Fruit fly (Drosophila melanogaster): ENCODE measurements around the gene CG32448.
A peak's percentile ranks its signal among the peaks of the same experiment; 100 is the strongest.

The CG32448 gene

DNA sequence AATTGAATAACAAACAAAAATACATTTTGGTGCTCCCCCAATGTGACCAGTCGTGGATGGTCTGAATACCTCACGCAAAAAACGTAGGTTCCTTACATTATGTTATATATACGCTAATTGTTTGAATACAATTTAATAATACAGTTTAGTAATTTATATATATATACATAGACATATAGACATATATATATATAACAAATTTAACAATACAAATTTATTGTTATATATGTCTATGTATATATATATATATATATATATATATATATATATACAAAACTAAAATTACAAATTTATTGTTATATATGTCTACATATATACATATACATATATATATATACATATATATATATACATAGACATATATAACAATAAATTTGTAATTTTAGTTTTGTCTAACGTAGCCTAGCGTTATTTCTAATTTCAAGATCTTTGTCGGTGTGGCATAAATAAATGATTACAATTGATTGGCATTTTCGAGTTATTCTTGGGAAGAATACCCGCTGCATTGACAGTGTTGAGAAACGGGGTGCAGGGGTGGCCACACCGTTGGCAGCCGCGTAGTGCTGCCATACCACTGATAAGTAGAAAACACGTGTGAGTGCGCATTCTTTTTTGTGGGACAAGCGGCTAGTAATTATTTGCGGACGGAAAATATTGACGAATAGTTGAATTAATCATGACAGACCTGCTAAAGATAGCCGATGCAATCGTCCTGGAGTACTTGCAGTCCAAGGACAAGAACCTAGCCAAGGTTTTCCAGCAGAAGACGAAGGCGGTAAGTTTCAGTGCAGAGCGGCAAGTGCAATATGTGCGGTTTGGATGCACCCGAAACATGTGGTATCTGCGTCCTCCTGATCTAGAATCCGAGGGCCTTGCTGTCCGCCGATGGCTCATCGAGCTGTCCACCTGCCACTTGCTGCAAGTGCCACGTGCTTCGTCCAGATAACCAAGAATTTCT is 4.2 kb upstream of the CG32448 start, which contains the start of the genes CG7148 and Nopp140:
CG7148 (minus strand) TSS at position 51 of the 958 bp plus-strand sequence.
Nopp140 (plus strand) TSS at position 572 of the 958 bp plus-strand sequence.
- TF ChIP-seq ovo (GFP tag; optimal IDR thresholded peaks at IDR 0.05) (peak; percentile 72), Mnt (GFP tag; optimal IDR thresholded peaks at IDR 0.05) (peak; percentile 99), tj (GFP tag; optimal IDR thresholded peaks at IDR 0.05) (peak; percentile 37), CG1620 (GFP tag; optimal IDR thresholded peaks at IDR 0.05) (peak; percentile 82), Crg-1 (GFP tag; optimal IDR thresholded peaks at IDR 0.05) (peak; percentile 75), CG33017 (tag; optimal IDR thresholded peaks at IDR 0.05) (peak; percentile 71), CG11617 (GFP tag; optimal IDR thresholded peaks at IDR 0.05) (peak; percentile 77), cic (GFP tag; optimal IDR thresholded peaks at IDR 0.05) (no peak), CG14711 (tag; optimal IDR thresholded peaks at IDR 0.05) (peak; percentile 55), CG12768 (GFP tag; optimal IDR thresholded peaks at IDR 0.05) (peak; percentile 72), CG7045 (GFP tag; optimal IDR thresholded peaks at IDR 0.05) (peak; percentile 60), CG7101 (tag; optimal IDR thresholded peaks at IDR 0.05) (peak; percentile 77), toe (GFP tag; optimal IDR thresholded peaks at IDR 0.05) (peak; percentile 69), CG5204 (GFP tag; optimal IDR thresholded peaks at IDR 0.05) (peak; percentile 38), Clk (GFP tag; optimal IDR thresholded peaks at IDR 0.05) (peak; percentile 54), kay (GFP tag; ENCODE audit: borderline replicate concordance) (no peak), cnc (optimal IDR thresholded peaks at IDR 0.05) (no peak), Hr96 (GFP tag; optimal IDR thresholded peaks at IDR 0.05) (peak; percentile 75), pad (GFP tag; optimal IDR thresholded peaks at IDR 0.05) (peak; percentile 68), bab1 (GFP tag; optimal IDR thresholded peaks at IDR 0.05) (peak; percentile 67)

DNA sequence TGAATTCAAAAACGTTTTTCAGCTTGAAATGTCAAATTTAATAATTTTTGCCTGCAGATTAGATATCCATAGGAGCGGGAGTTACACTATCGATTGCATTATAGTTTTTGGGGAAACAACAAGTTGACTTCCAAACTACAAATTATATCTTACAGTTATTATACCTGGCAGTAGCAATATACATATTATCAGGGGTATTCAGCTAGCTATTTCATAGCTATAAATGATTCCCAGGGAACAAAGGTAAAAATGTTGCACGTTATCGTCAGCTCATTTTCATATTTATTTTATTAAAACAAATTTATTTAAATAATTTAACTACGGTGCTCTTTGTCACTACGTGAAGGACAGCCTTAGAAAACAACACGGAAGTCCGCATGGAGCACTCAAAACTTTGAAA is 1.8 kb upstream of the CG32448 start:
- TF ChIP-seq CG5204 (GFP tag; optimal IDR thresholded peaks at IDR 0.05) (no peak), Hr96 (GFP tag; optimal IDR thresholded peaks at IDR 0.05) (no peak), CG7045 (GFP tag; optimal IDR thresholded peaks at IDR 0.05) (no peak), CG1620 (GFP tag; optimal IDR thresholded peaks at IDR 0.05) (no peak), Crg-1 (GFP tag; optimal IDR thresholded peaks at IDR 0.05) (no peak), Clk (GFP tag; optimal IDR thresholded peaks at IDR 0.05) (no peak), ovo (GFP tag; optimal IDR thresholded peaks at IDR 0.05) (no peak), kay (GFP tag; ENCODE audit: borderline replicate concordance) (no peak), cic (GFP tag; optimal IDR thresholded peaks at IDR 0.05) (no peak), CG11617 (GFP tag; optimal IDR thresholded peaks at IDR 0.05) (no peak), bab1 (GFP tag; optimal IDR thresholded peaks at IDR 0.05) (no peak), pad (GFP tag; optimal IDR thresholded peaks at IDR 0.05) (no peak), Mnt (GFP tag; optimal IDR thresholded peaks at IDR 0.05) (no peak), CG14711 (tag; optimal IDR thresholded peaks at IDR 0.05) (no peak), toe (GFP tag; optimal IDR thresholded peaks at IDR 0.05) (no peak), CG12768 (GFP tag; optimal IDR thresholded peaks at IDR 0.05) (no peak), CG7101 (tag; optimal IDR thresholded peaks at IDR 0.05) (no peak), tj (GFP tag; optimal IDR thresholded peaks at IDR 0.05) (no peak), CG33017 (tag; optimal IDR thresholded peaks at IDR 0.05) (no peak), cnc (optimal IDR thresholded peaks at IDR 0.05) (no peak)

DNA sequence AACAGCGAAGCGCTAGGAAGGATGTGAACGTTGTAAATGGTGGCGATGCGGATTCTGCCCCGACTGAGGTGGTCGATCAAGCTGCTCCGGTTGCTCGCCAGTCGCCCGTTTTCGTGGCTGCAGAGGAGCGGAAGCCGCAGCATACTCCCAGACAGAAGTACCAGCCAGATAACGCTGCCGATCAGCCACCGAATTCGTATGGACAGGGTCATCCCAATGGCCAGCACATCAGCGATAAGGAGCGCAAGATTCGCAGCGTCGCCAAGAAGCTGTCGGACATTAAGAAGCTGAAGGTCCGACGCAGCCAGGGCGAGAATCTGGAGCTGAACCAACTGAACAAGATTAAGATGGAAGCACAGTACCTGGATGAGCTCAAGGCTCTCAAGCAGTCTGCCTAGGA is 1.1 kb downstream of the CG32448 start:
- TF ChIP-seq tj (GFP tag; optimal IDR thresholded peaks at IDR 0.05), result no peak
- TF ChIP-seq bab1 (GFP tag; optimal IDR thresholded peaks at IDR 0.05), result no peak
- TF ChIP-seq CG1620 (GFP tag; optimal IDR thresholded peaks at IDR 0.05), result no peak
- TF ChIP-seq CG14711 (tag; optimal IDR thresholded peaks at IDR 0.05), result no peak
- TF ChIP-seq CG11617 (GFP tag; optimal IDR thresholded peaks at IDR 0.05), result no peak
- TF ChIP-seq Crg-1 (GFP tag; optimal IDR thresholded peaks at IDR 0.05), result no peak
- no peak for TF ChIP-seq cnc (optimal IDR thresholded peaks at IDR 0.05)
- no peak for TF ChIP-seq CG12768 (GFP tag; optimal IDR thresholded peaks at IDR 0.05)
- TF ChIP-seq Hr96 (GFP tag; optimal IDR thresholded peaks at IDR 0.05), result no peak
- no peak for TF ChIP-seq kay (GFP tag; ENCODE audit: borderline replicate concordance)

DNA sequence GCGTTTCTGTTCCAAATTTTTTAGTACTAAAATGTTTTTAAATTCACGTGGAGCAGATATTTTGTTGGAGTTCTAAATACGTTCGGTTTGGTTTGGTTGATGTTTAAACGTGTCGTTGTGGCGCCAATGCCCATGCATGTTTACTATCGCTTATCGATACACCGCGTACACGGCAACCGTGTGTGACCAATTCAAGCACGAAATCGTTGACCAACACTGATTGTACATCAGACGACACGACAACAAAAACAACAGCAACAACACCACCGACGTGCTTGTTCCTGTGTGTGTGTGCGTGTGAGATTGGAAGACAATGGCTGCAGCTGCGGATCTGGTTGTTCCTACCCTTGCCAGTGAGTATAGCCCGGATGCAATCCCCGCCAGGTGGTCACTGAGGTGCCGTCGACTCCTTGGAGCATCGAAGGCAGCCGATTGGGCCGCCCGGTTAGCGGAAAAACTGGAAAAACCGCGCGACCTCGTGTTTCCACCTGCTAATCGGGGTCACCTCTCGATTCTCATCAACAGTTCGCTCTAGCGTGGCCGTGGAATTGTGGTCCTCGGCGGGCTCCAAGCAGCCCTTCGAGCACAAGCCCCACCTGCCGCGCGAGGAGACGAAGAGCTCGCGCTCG is 3.4 kb downstream of the CG32448 start, which contains the start of gene eIF2A:
eIF2A (plus strand) TSS at position 16 of the 629 bp plus-strand sequence.
- TF ChIP-seq bab1 (GFP tag; optimal IDR thresholded peaks at IDR 0.05) (peak; percentile 77), kay (GFP tag; ENCODE audit: borderline replicate concordance) (no peak), Hr96 (GFP tag; optimal IDR thresholded peaks at IDR 0.05) (peak; percentile 64), cnc (optimal IDR thresholded peaks at IDR 0.05) (no peak), CG11617 (GFP tag; optimal IDR thresholded peaks at IDR 0.05) (peak; percentile 48), tj (GFP tag; optimal IDR thresholded peaks at IDR 0.05) (no peak), ovo (GFP tag; optimal IDR thresholded peaks at IDR 0.05) (peak; percentile 51), CG14711 (tag; optimal IDR thresholded peaks at IDR 0.05) (peak; percentile 37), CG33017 (tag; optimal IDR thresholded peaks at IDR 0.05) (peak; percentile 52), CG1620 (GFP tag; optimal IDR thresholded peaks at IDR 0.05) (peak; percentile 86), toe (GFP tag; optimal IDR thresholded peaks at IDR 0.05) (peak; percentile 36), CG7101 (tag; optimal IDR thresholded peaks at IDR 0.05) (peak; percentile 76), pad (GFP tag; optimal IDR thresholded peaks at IDR 0.05) (peak; percentile 72), CG5204 (GFP tag; optimal IDR thresholded peaks at IDR 0.05) (peak; percentile 34), Mnt (GFP tag; optimal IDR thresholded peaks at IDR 0.05) (peak; percentile 90), Crg-1 (GFP tag; optimal IDR thresholded peaks at IDR 0.05) (peak; percentile 90), Clk (GFP tag; optimal IDR thresholded peaks at IDR 0.05) (peak; percentile 35), CG7045 (GFP tag; optimal IDR thresholded peaks at IDR 0.05) (peak; percentile 43), cic (GFP tag; optimal IDR thresholded peaks at IDR 0.05) (peak; percentile 69), CG12768 (GFP tag; optimal IDR thresholded peaks at IDR 0.05) (peak; percentile 67)

DNA sequence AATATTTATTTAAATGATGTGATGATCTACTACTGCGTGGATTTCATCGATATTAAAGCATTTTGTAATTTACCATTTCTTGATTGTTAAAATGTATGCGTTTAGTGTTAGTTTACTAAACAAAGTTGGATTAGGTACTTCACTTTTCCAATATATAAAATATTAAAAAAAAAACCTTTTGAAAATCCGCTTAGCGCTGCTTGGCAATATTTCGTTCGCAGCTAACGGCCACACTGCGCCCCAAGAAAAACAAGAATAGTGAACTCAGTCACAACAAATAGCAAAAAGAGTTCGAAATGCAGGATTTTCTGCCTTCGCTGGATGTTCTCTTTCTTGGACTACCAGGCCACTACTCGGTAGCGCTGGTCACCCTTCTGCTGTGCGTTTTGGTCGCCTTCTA is 5.0 kb downstream of the CG32448 start, which contains the start of gene CG7407:
CG7407 (plus strand) TSS at position 226 of the 400 bp plus-strand sequence.
- TF ChIP-seq ovo (GFP tag; optimal IDR thresholded peaks at IDR 0.05) (no peak), bab1 (GFP tag; optimal IDR thresholded peaks at IDR 0.05) (peak; percentile 14)
